Worm (Caenorhabditis elegans) whole organism, young adult: Measurements from ENCODE around the gene ttr-30.

ENCODE experiments used
- B0019.2 ChIP-seq: fragments of 200-800 bp; sonication (Bioruptor generic); conservative IDR thresholded peaks from 2 replicates; pipeline ENCODE4 v1.3.6; 2022; ENCODE audit warnings: missing genetic modification reagents, missing genetic modification characterization, missing compliant biosample characterization
- B0261.1 ChIP-seq: sonication (generic microtip); optimal IDR thresholded peaks from 2 replicates; lab custom pipeline; 2016; ENCODE audit warnings: mild to moderate bottlenecking, missing genetic modification characterization, moderate library complexity, missing compliant biosample characterization
- F23B12.7 ChIP-seq: sonication (generic microtip); optimal IDR thresholded peaks from 2 replicates; lab custom pipeline; 2017; ENCODE audit warnings: missing genetic modification characterization, mild to moderate bottlenecking, missing compliant biosample characterization, antibody characterized with exemption, moderate library complexity; ENCODE audit not compliant: insufficient read depth
- F39B2.1 ChIP-seq: fragments of 200-800 bp; sonication (Bioruptor generic); IDR thresholded peaks from 2 replicates; pipeline ENCODE4 v1.3.6; 2022; ENCODE audit warnings: missing genetic modification reagents, missing genetic modification characterization, missing compliant biosample characterization
- F57A8.1 ChIP-seq: fragments of 200-800 bp; sonication (Bioruptor generic); optimal IDR thresholded peaks from 2 replicates; lab custom pipeline; 2018; ENCODE audit warnings: mild to moderate bottlenecking, missing genetic modification characterization, moderate library complexity, missing compliant biosample characterization
- K12H6.12 ChIP-seq: fragments of 200-800 bp; sonication (Bioruptor generic); optimal IDR thresholded peaks from 2 replicates; lab custom pipeline; 2018; ENCODE audit warnings: mild to moderate bottlenecking, missing genetic modification characterization, missing compliant biosample characterization
- T26A5.8 ChIP-seq: sonication (generic microtip); optimal IDR thresholded peaks from 2 replicates; lab custom pipeline; 2016; ENCODE audit warnings: missing genetic modification characterization, missing compliant biosample characterization
- Y53G8AR.9 ChIP-seq: fragments of 200-800 bp; sonication (Bioruptor generic); conservative IDR thresholded peaks from 2 replicates; pipeline ENCODE4 v1.3.6; 2022; ENCODE audit warnings: missing genetic modification reagents, missing genetic modification characterization, missing compliant biosample characterization
- Y56A3A.18 ChIP-seq: fragments of 200-800 bp; sonication (Bioruptor generic); IDR thresholded peaks from 2 replicates; pipeline ENCODE4 v1.3.6; 2022; ENCODE audit warnings: missing genetic modification reagents, missing genetic modification characterization, missing compliant biosample characterization
- Y67H2A.10 ChIP-seq: fragments of 200-800 bp; sonication (Bioruptor generic); conservative IDR thresholded peaks from 2 replicates; pipeline ENCODE4 v1.3.6; 2022; ENCODE audit warnings: missing genetic modification reagents, missing genetic modification characterization, missing compliant biosample characterization
- akir-1 ChIP-seq: fragments of 200-800 bp; sonication (Bioruptor generic); optimal IDR thresholded peaks from 2 replicates; lab custom pipeline; 2018; ENCODE audit warnings: mild to moderate bottlenecking, missing genetic modification characterization, moderate library complexity, missing compliant biosample characterization
- ama-1 ChIP-seq, 3 experiments: fragments of 150-350 bp in 1 of 3; sonication (generic microtip) in 2 of 3; optimal IDR thresholded peaks; 2 replicates each; lab custom pipeline; 2014 to 2018; ENCODE audit warnings: missing biosample characterization in 2 of 3, missing genetic modification characterization in 2 of 3, missing genetic modification reagents in 2 of 3
- aptf-2 ChIP-seq: fragments of 200-800 bp; sonication (Bioruptor generic); conservative IDR thresholded peaks from 2 replicates; pipeline ENCODE4 v1.3.6; 2022; ENCODE audit warnings: missing genetic modification reagents, missing genetic modification characterization, missing compliant biosample characterization
- atf-7 ChIP-seq: sonication (generic microtip); optimal IDR thresholded peaks from 2 replicates; lab custom pipeline; 2017; ENCODE audit warnings: mild to moderate bottlenecking, missing genetic modification characterization, missing compliant biosample characterization
- athp-1 ChIP-seq: sonication (generic microtip); optimal IDR thresholded peaks from 2 replicates; lab custom pipeline; 2017; ENCODE audit warnings: mild to moderate bottlenecking, missing genetic modification characterization, missing compliant biosample characterization
- bed-1 ChIP-seq: fragments of 200-800 bp; sonication (Bioruptor generic); IDR thresholded peaks from 2 replicates; pipeline ENCODE4 v1.3.6; 2022; ENCODE audit warnings: missing genetic modification reagents, missing genetic modification characterization, missing compliant biosample characterization
- cebp-1 ChIP-seq, 2 experiments: fragments of 200-800 bp in 1 of 2; sonication (Bioruptor generic) in 1 of 2; sonication (generic microtip) in 1 of 2; IDR thresholded peaks in 1 of 2; optimal IDR thresholded peaks in 1 of 2; 2 replicates each; pipeline versions ENCODE4 v1.3.6 to Lab custom; 2017 to 2022; ENCODE audit warnings: missing compliant biosample characterization in 2 of 2, missing genetic modification characterization in 2 of 2, mild to moderate bottlenecking in 1 of 2, missing genetic modification reagents in 1 of 2, moderate library complexity in 1 of 2
- ceh-40 ChIP-seq: fragments of 200-800 bp; sonication (Bioruptor generic); IDR thresholded peaks from 2 replicates; pipeline ENCODE4 v1.3.6; 2022; ENCODE audit warnings: missing genetic modification characterization, missing compliant biosample characterization
- dox-1 ChIP-seq: fragments of 200-800 bp; sonication (Bioruptor generic); IDR thresholded peaks from 2 replicates; pipeline ENCODE4 v1.3.6; 2022; ENCODE audit warnings: missing genetic modification reagents, missing genetic modification characterization, missing compliant biosample characterization
- efl-1 ChIP-seq: fragments of 150-350 bp; optimal IDR thresholded peaks from 2 replicates; lab custom pipeline; 2014; ENCODE audit warnings: missing biosample characterization, missing genetic modification reagents, missing genetic modification characterization
- egl-44 ChIP-seq: fragments of 200-800 bp; sonication (Bioruptor generic); IDR thresholded peaks from 2 replicates; pipeline ENCODE4 v1.3.6; 2022; ENCODE audit warnings: missing genetic modification reagents, missing genetic modification characterization, missing compliant biosample characterization
- egrh-3 ChIP-seq: fragments of 200-800 bp; sonication (Bioruptor generic); IDR thresholded peaks from 2 replicates; pipeline ENCODE4 v1.3.6; 2022; ENCODE audit warnings: missing genetic modification reagents, missing genetic modification characterization, missing compliant biosample characterization
- fkh-3 ChIP-seq: sonication (generic microtip); optimal IDR thresholded peaks from 2 replicates; lab custom pipeline; 2016; ENCODE audit warnings: mild to moderate bottlenecking, missing genetic modification characterization, missing compliant biosample characterization
- him-1 ChIP-seq: sonication (generic microtip); optimal IDR thresholded peaks from 2 replicates; lab custom pipeline; 2016; ENCODE audit warnings: missing genotype, missing genetic modification reagents, missing genetic modification characterization, missing compliant biosample characterization
- hmg-20 ChIP-seq: fragments of 200-800 bp; sonication (Bioruptor generic); IDR thresholded peaks from 2 replicates; pipeline ENCODE4 v1.3.6; 2022; ENCODE audit warnings: missing genetic modification reagents, missing genetic modification characterization, missing compliant biosample characterization
- hrde-1 ChIP-seq: sonication (generic microtip); optimal IDR thresholded peaks from 2 replicates; lab custom pipeline; 2016; ENCODE audit warnings: missing genetic modification characterization, mild to moderate bottlenecking, missing compliant biosample characterization, moderate library complexity, missing genotype, missing genetic modification reagents, borderline replicate concordance
- let-526 ChIP-seq: fragments of 200-800 bp; sonication (Bioruptor generic); IDR thresholded peaks from 2 replicates; pipeline ENCODE4 v1.3.6; 2022; ENCODE audit warnings: missing genetic modification reagents, missing genetic modification characterization, missing compliant biosample characterization
- lir-1 ChIP-seq: fragments of 200-800 bp; sonication (Bioruptor generic); conservative IDR thresholded peaks from 2 replicates; pipeline ENCODE4 v1.3.6; 2022; ENCODE audit warnings: missing genetic modification reagents, missing genetic modification characterization, missing compliant biosample characterization
- mes-4 ChIP-seq: sonication (generic microtip); optimal IDR thresholded peaks from 2 replicates; lab custom pipeline; 2016; ENCODE audit warnings: missing genotype, missing genetic modification characterization, missing compliant biosample characterization
- mxl-1 ChIP-seq: sonication (generic microtip); optimal IDR thresholded peaks from 2 replicates; lab custom pipeline; 2016; ENCODE audit warnings: missing genetic modification characterization, missing compliant biosample characterization
- rec-8 ChIP-seq, 2 experiments: sonication (generic microtip); optimal IDR thresholded peaks; 2 replicates each; lab custom pipeline; 2016; ENCODE audit warnings: mild to moderate bottlenecking in 2 of 2, missing genetic modification characterization in 2 of 2, missing genetic modification reagents in 2 of 2, missing genotype in 2 of 2, missing biosample characterization in 1 of 2, missing compliant biosample characterization in 1 of 2, moderate library complexity in 1 of 2
- repo-1 ChIP-seq: sonication (generic microtip); optimal IDR thresholded peaks from 2 replicates; lab custom pipeline; 2017; ENCODE audit warnings: mild to moderate bottlenecking, missing genetic modification characterization, missing compliant biosample characterization
- rpc-1 ChIP-seq, 2 experiments: fragments of 150-350 bp in 1 of 2; sonication (generic microtip) in 1 of 2; optimal IDR thresholded peaks; 2 replicates each; lab custom pipeline; 2014 to 2018; ENCODE audit warnings: missing biosample characterization in 1 of 2, missing genetic modification characterization in 1 of 2, missing genetic modification reagents in 1 of 2, missing genotype in 1 of 2
- snpc-1.1 ChIP-seq: sonication (generic microtip); optimal IDR thresholded peaks from 2 replicates; lab custom pipeline; 2017; ENCODE audit warnings: missing genetic modification characterization, mild to moderate bottlenecking, missing compliant biosample characterization, antibody characterized with exemption, moderate library complexity, missing genotype, missing genetic modification reagents; ENCODE audit not compliant: insufficient read depth
- snpc-1.3 ChIP-seq: sonication (generic microtip); optimal IDR thresholded peaks from 2 replicates; lab custom pipeline; 2017; ENCODE audit warnings: missing genetic modification characterization, mild to moderate bottlenecking, missing compliant biosample characterization, antibody characterized with exemption, moderate library complexity, missing genotype, missing genetic modification reagents; ENCODE audit not compliant: insufficient read depth
- snpc-3.4 ChIP-seq: sonication (generic microtip); optimal IDR thresholded peaks from 2 replicates; lab custom pipeline; 2017; ENCODE audit warnings: missing genetic modification characterization, mild to moderate bottlenecking, missing compliant biosample characterization, antibody characterized with exemption, moderate library complexity, missing genotype, missing genetic modification reagents
- snpc-4 ChIP-seq, 5 experiments: fragments of 150-350 bp in 1 of 5; sonication (generic microtip) in 4 of 5; optimal IDR thresholded peaks; 2 replicates each; lab custom pipeline; 2014 to 2018; ENCODE audit warnings: missing genetic modification characterization in 5 of 5, missing biosample characterization in 3 of 5, antibody characterized with exemption in 2 of 5, mild to moderate bottlenecking in 2 of 5, missing compliant biosample characterization in 2 of 5, missing genotype in 2 of 5, moderate library complexity in 2 of 5, missing genetic modification reagents in 1 of 5
- sptf-2 ChIP-seq: fragments of 200-800 bp; sonication (Bioruptor generic); optimal IDR thresholded peaks from 2 replicates; lab custom pipeline; 2018; ENCODE audit warnings: mild to moderate bottlenecking, missing genetic modification characterization, missing compliant biosample characterization
- unc-62 ChIP-seq: fragments of 150-350 bp; optimal IDR thresholded peaks from 2 replicates; lab custom pipeline; 2014; ENCODE audit warnings: missing biosample characterization, missing genetic modification reagents, missing genetic modification characterization
- xnd-1 ChIP-seq: sonication (generic microtip); optimal IDR thresholded peaks from 2 replicates; lab custom pipeline; 2016; ENCODE audit warnings: missing genotype, missing genetic modification reagents, missing genetic modification characterization, missing compliant biosample characterization
- ztf-22 ChIP-seq: fragments of 200-800 bp; sonication (Bioruptor generic); optimal IDR thresholded peaks from 2 replicates; lab custom pipeline; 2018; ENCODE audit warnings: mild to moderate bottlenecking, missing genetic modification characterization, moderate library complexity, missing compliant biosample characterization
- ztf-25 ChIP-seq: fragments of 200-800 bp; sonication (Bioruptor generic); IDR thresholded peaks from 2 replicates; pipeline ENCODE4 v1.3.6; 2022; ENCODE audit warnings: missing genetic modification reagents, missing genetic modification characterization, missing compliant biosample characterization
- ztf-28 ChIP-seq: fragments of 200-800 bp; sonication (Bioruptor generic); IDR thresholded peaks from 2 replicates; pipeline ENCODE4 v1.3.6; 2022; ENCODE audit warnings: missing genetic modification reagents, missing genetic modification characterization, missing compliant biosample characterization

Gene ttr-30

DNA sequence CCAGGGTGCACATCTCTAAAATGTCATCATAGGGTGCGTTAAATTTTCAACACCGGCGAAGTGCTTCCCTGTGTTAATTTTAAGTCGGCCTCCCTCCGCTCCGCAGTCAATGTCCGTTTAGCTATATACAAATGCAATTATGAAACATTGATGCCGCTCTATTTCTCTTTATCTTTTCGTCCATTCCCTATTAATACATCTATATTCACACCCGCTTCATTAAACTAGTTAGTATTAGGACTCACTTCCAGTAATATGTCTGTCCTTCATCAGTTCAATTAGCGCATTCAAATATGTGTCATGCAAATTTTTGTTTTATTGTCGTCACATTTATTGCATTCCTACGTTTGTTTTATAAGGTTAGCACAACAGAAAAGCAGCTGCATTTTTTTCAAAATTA, 41.2 kb downstream of the ttr-30 start:
- TF ChIP-seq hmg-20 (GFP tag; lab: Robert Waterston, UW) (no peak), ztf-22 (GFP tag; lab: Kevin White, UChicago) (no peak), rpc-1 (optimal IDR thresholded peaks at IDR 0.05; lab: Kevin White, UChicago) (no peak), rpc-1 (tag; optimal IDR thresholded peaks at IDR 0.05; lab: Kevin White, UChicago) (no peak), repo-1 (tag; lab: Kevin White, UChicago) (no peak), B0019.2 (GFP tag; lab: Robert Waterston, UW) (no peak), aptf-2 (no peak), Y67H2A.10 (no peak), ceh-40 (GFP tag; lab: Robert Waterston, UW) (no peak), sptf-2 (no peak), B0261.1 (tag; lab: Kevin White, UChicago) (no peak), ztf-28 (GFP tag; lab: Robert Waterston, UW) (no peak), mes-4 (tag; lab: Kevin White, UChicago) (no peak), let-526 (GFP tag; lab: Robert Waterston, UW) (no peak), K12H6.12 (no peak), snpc-1.1 (tag; lab: Kevin White, UChicago) (no peak), efl-1 (GFP tag; lab: Kevin White, UChicago) (no peak), Y56A3A.18 (GFP tag; lab: Robert Waterston, UW) (no peak), dox-1 (GFP tag; lab: Robert Waterston, UW) (no peak), him-1 (tag; lab: Kevin White, UChicago) (no peak)

DNA sequence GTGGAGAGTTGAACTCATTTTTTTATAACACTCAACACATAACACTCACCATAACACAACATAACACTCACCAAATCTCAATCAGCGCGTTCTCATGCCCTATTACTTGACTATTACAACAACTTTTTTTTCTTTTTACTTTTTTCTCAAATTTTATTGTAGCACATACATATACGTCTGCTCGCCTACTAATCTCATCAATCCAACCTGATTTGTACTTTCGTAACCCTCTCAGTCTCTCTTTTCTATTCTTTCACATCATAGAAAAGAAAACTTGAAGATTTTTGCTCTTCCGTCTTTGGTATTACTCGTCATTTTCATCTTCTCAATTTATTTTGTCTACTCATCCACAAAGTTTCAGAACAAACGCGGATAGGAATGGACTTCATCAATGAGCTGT, 46.2 kb downstream of the ttr-30 start, which contains the start of gene npr-8:
Gene npr-8 (plus strand): TSS at position 362 of the 400 bp plus-strand sequence.
- TF ChIP-seq F23B12.7 (tag; lab: Kevin White, UChicago) (no peak), ztf-25 (no peak), Y53G8AR.9 (GFP tag; lab: Robert Waterston, UW) (no peak), bed-1 (no peak), T26A5.8 (tag; lab: Kevin White, UChicago) (no peak), xnd-1 (tag; lab: Kevin White, UChicago) (no peak), lir-1 (GFP tag; lab: Robert Waterston, UW) (no peak), F57A8.1 (no peak), snpc-4 (GFP tag; optimal IDR thresholded peaks at IDR 0.05; lab: Kevin White, UChicago) (no peak), snpc-4 (tag; optimal IDR thresholded peaks at IDR 0.05; lab: Kevin White, UChicago) (no peak), athp-1 (tag; lab: Kevin White, UChicago) (no peak), snpc-1.3 (no peak), him-1 (tag; lab: Kevin White, UChicago) (no peak), cebp-1 (GFP tag; IDR thresholded peaks at IDR 0.05; lab: Robert Waterston, UW) (no peak), cebp-1 (tag; optimal IDR thresholded peaks at IDR 0.05; lab: Kevin White, UChicago) (no peak)

DNA sequence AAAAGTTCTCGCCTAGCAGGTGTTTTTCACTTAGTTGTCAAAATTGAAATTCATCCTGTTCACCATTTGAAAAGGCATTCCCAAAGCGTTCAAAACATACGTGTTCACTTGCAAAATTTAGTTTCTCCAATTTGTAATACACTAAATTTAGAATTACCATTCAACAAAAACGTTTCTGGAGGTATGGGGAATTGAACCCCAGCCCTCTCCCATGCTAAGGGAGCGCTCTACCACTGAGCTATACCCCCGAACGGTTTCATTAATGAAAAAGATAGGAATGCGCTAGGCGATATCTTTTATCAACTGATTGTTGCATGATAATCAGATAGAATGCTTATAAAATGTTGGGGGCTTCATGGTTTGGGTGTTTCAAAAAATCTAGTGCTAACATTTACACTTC, 47.9 kb downstream of the ttr-30 start:
- TF ChIP-seq B0261.1 (tag; lab: Kevin White, UChicago), result peak; percentile 72
- peak; percentile 31 for TF ChIP-seq snpc-3.4
- TF ChIP-seq atf-7 (tag; lab: Kevin White, UChicago), result peak; percentile 8
- TF ChIP-seq mxl-1 (tag; lab: Kevin White, UChicago), result peak; percentile 17
- TF ChIP-seq rec-8 (tag; optimal IDR thresholded peaks at IDR 0.05; lab: Kevin White, UChicago), result peak in 1 of 2 experiments; percentile 26
- TF ChIP-seq F39B2.1 (GFP tag; lab: Robert Waterston, UW), result no peak
- no peak for TF ChIP-seq ama-1 (optimal IDR thresholded peaks at IDR 0.05; lab: Kevin White, UChicago)
- peak in 1 of 2 experiments; percentile 47 for TF ChIP-seq ama-1 (GFP tag; optimal IDR thresholded peaks at IDR 0.05; lab: Kevin White, UChicago)
- TF ChIP-seq fkh-3 (tag; lab: Kevin White, UChicago), result no peak
- no peak for TF ChIP-seq egrh-3 (GFP tag; lab: Robert Waterston, UW)
- TF ChIP-seq unc-62 (GFP tag; lab: Kevin White, UChicago), result no peak
- TF ChIP-seq hrde-1 (tag; lab: Kevin White, UChicago), result no peak
- peak; percentile 83 for TF ChIP-seq rpc-1 (optimal IDR thresholded peaks at IDR 0.05; lab: Kevin White, UChicago)
- peak; percentile 92 for TF ChIP-seq rpc-1 (tag; optimal IDR thresholded peaks at IDR 0.05; lab: Kevin White, UChicago)
- TF ChIP-seq him-1 (tag; lab: Kevin White, UChicago), result peak; percentile 78
- TF ChIP-seq akir-1 (GFP tag; lab: Kevin White, UChicago), result no peak
- TF ChIP-seq egl-44 (GFP tag; lab: Robert Waterston, UW), result no peak
- TF ChIP-seq efl-1 (GFP tag; lab: Kevin White, UChicago), result no peak
- peak; percentile 48 for TF ChIP-seq snpc-4 (GFP tag; optimal IDR thresholded peaks at IDR 0.05; lab: Kevin White, UChicago)
- TF ChIP-seq snpc-4 (tag; optimal IDR thresholded peaks at IDR 0.05; lab: Kevin White, UChicago), result no peak
